Fruit fly (Drosophila melanogaster) whole organism, prepupa: ENCODE measurements around the gene CG43759.

Experiments used
- Blimp-1 ChIP-seq: fragments of 200-800 bp; sonication (Bioruptor generic); optimal IDR thresholded peaks from 3 replicates; lab custom pipeline; 2017; ENCODE audit warnings: missing biosample characterization, missing genetic modification characterization, mild to moderate bottlenecking, moderate library complexity, missing genetic modification reagents
- CG10631 ChIP-seq: fragments of 200-800 bp; sonication (Bioruptor generic); optimal IDR thresholded peaks from 2 replicates; lab custom pipeline; 2016; ENCODE audit warnings: missing biosample characterization, missing genetic modification characterization
- CG10669 ChIP-seq: fragments of 200-800 bp; sonication (Bioruptor generic); optimal IDR thresholded peaks from 3 replicates; lab custom pipeline; 2018; ENCODE audit warnings: missing biosample characterization, mild to moderate bottlenecking, missing genetic modification characterization, moderate library complexity
- CG11294 ChIP-seq: fragments of 200-800 bp; sonication (Bioruptor generic); IDR thresholded peaks from 2 replicates; pipeline ENCODE4 v1.3.6; 2022; ENCODE audit warnings: missing biosample characterization, missing genetic modification characterization
- CG11762 ChIP-seq: fragments of 200-800 bp; sonication (Bioruptor generic); optimal IDR thresholded peaks from 3 replicates; lab custom pipeline; 2016; ENCODE audit warnings: missing biosample characterization, missing genetic modification characterization; ENCODE audit not compliant: insufficient read depth
- CG15336 ChIP-seq: fragments of 200-800 bp; sonication (Bioruptor generic); IDR thresholded peaks from 2 replicates; pipeline ENCODE4 v1.3.6; 2022; ENCODE audit warnings: missing biosample characterization, missing genetic modification characterization
- CG3032 ChIP-seq: fragments of 200-800 bp; optimal IDR thresholded peaks from 2 replicates; lab custom pipeline; 2019; ENCODE audit warnings: missing biosample characterization, mild to moderate bottlenecking, missing genetic modification characterization, moderate library complexity
- CG31627 ChIP-seq: fragments of 200-800 bp; sonication (Bioruptor generic); optimal IDR thresholded peaks from 3 replicates; lab custom pipeline; 2016; ENCODE audit warnings: missing biosample characterization, missing genetic modification characterization
- CG32006 ChIP-seq: fragments of 200-800 bp; sonication (Bioruptor generic); optimal IDR thresholded peaks from 3 replicates; lab custom pipeline; 2017; ENCODE audit warnings: missing biosample characterization, mild to moderate bottlenecking, missing genetic modification characterization
- CG34406 ChIP-seq: fragments of 200-800 bp; sonication (Bioruptor generic); optimal IDR thresholded peaks from 3 replicates; lab custom pipeline; 2016; ENCODE audit warnings: missing biosample characterization, missing genetic modification characterization
- CG3919 ChIP-seq: fragments of 200-800 bp; sonication (Bioruptor generic); optimal IDR thresholded peaks from 3 replicates; lab custom pipeline; 2016; ENCODE audit warnings: missing biosample characterization, missing genetic modification characterization
- CG4318 ChIP-seq: fragments of 200-800 bp; sonication (Bioruptor generic); optimal IDR thresholded peaks from 3 replicates; lab custom pipeline; 2017; ENCODE audit warnings: missing biosample characterization, mild to moderate bottlenecking, missing genetic modification characterization
- CG6276 ChIP-seq: fragments of 200-800 bp; sonication (Bioruptor generic); optimal IDR thresholded peaks from 2 replicates; lab custom pipeline; 2017; ENCODE audit warnings: missing biosample characterization, mild to moderate bottlenecking, missing genetic modification characterization
- CG6792 ChIP-seq: fragments of 200-800 bp; sonication (Bioruptor generic); optimal IDR thresholded peaks from 3 replicates; lab custom pipeline; 2016; ENCODE audit warnings: missing biosample characterization, missing genetic modification characterization
- CG6808 ChIP-seq: fragments of 200-800 bp; sonication (Bioruptor generic); optimal IDR thresholded peaks from 3 replicates; lab custom pipeline; 2017; ENCODE audit warnings: missing biosample characterization, missing genetic modification characterization, mild to moderate bottlenecking, moderate library complexity, missing genetic modification reagents
- CG7368 ChIP-seq: fragments of 200-800 bp; sonication (Bioruptor generic); optimal IDR thresholded peaks from 3 replicates; lab custom pipeline; 2016; ENCODE audit warnings: missing biosample characterization, missing genetic modification characterization
- CG8119 ChIP-seq: fragments of 200-800 bp; sonication (Bioruptor generic); IDR thresholded peaks from 3 replicates; pipeline ENCODE4 v1.3.6; 2022; ENCODE audit warnings: missing biosample characterization, missing genetic modification characterization
- CG8319 ChIP-seq: fragments of 200-800 bp; sonication (Bioruptor generic); optimal IDR thresholded peaks from 3 replicates; lab custom pipeline; 2016; ENCODE audit warnings: missing biosample characterization, missing genetic modification characterization
- CG8632 ChIP-seq: fragments of 200-800 bp; sonication (Bioruptor generic); optimal IDR thresholded peaks from 3 replicates; lab custom pipeline; 2016; ENCODE audit warnings: missing biosample characterization, missing genetic modification characterization
- CG9139 ChIP-seq: fragments of 200-800 bp; sonication (Bioruptor generic); optimal IDR thresholded peaks from 3 replicates; lab custom pipeline; 2017; ENCODE audit warnings: missing biosample characterization, mild to moderate bottlenecking, missing genetic modification characterization
- Eip78C ChIP-seq: fragments of 200-800 bp; sonication (Bioruptor generic); peaks from one replicate; lab custom pipeline; 2016; ENCODE audit warnings: missing biosample characterization, missing genetic modification characterization
- Eip93F ChIP-seq: fragments of 200-800 bp; sonication (Bioruptor generic); optimal IDR thresholded peaks from 2 replicates; lab custom pipeline; 2016; ENCODE audit warnings: missing biosample characterization, mild to moderate bottlenecking, missing genetic modification characterization
- Ets21C ChIP-seq: fragments of 200-800 bp; sonication (Bioruptor generic); optimal IDR thresholded peaks from 3 replicates; lab custom pipeline; 2016; ENCODE audit warnings: missing biosample characterization, missing genetic modification characterization
- Gug ChIP-seq: fragments of 200-800 bp; sonication (Bioruptor generic); IDR thresholded peaks from 2 replicates; pipeline ENCODE4 v1.3.6; 2022; ENCODE audit warnings: missing biosample characterization, missing genetic modification characterization
- Hr38 ChIP-seq: sonication (Bioruptor generic); optimal IDR thresholded peaks from 2 replicates; lab custom pipeline; 2016; ENCODE audit warnings: missing biosample characterization, missing genetic modification characterization
- Hr39 ChIP-seq: fragments of 200-800 bp; sonication (Bioruptor generic); optimal IDR thresholded peaks from 2 replicates; lab custom pipeline; 2016; ENCODE audit warnings: missing biosample characterization, missing genetic modification characterization
- Hr4 ChIP-seq: fragments of 200-800 bp; sonication (Bioruptor generic); optimal IDR thresholded peaks from 3 replicates; lab custom pipeline; 2016; ENCODE audit warnings: missing biosample characterization, missing genetic modification characterization
- Lpt ChIP-seq: fragments of 200-800 bp; sonication (Bioruptor generic); optimal IDR thresholded peaks from 3 replicates; lab custom pipeline; 2016; ENCODE audit warnings: missing biosample characterization, missing genetic modification characterization
- Met ChIP-seq: fragments of 200-800 bp; sonication (Bioruptor generic); optimal IDR thresholded peaks from 3 replicates; lab custom pipeline; 2016; ENCODE audit warnings: missing biosample characterization, missing genetic modification characterization
- OdsH ChIP-seq: fragments of 200-800 bp; sonication (Bioruptor generic); optimal IDR thresholded peaks from 3 replicates; lab custom pipeline; 2016; ENCODE audit warnings: missing biosample characterization, missing genetic modification characterization
- Smox ChIP-seq: fragments of 200-800 bp; sonication (Bioruptor generic); optimal IDR thresholded peaks from 3 replicates; lab custom pipeline; 2016; ENCODE audit warnings: missing biosample characterization, missing genetic modification characterization
- Sox102F ChIP-seq: fragments of 200-800 bp; sonication (Bioruptor generic); optimal IDR thresholded peaks from 2 replicates; lab custom pipeline; 2016; ENCODE audit warnings: missing biosample characterization, mild to moderate bottlenecking, missing genetic modification characterization
- Sox14 ChIP-seq: fragments of 200-800 bp; sonication (Bioruptor generic); optimal IDR thresholded peaks from 3 replicates; lab custom pipeline; 2016; ENCODE audit warnings: missing biosample characterization, missing genetic modification characterization
- Sox15 ChIP-seq: fragments of 200-800 bp; sonication (Bioruptor generic); optimal IDR thresholded peaks from 3 replicates; lab custom pipeline; 2016; ENCODE audit warnings: missing biosample characterization, missing genetic modification characterization
- achi ChIP-seq: fragments of 200-800 bp; sonication (Bioruptor generic); optimal IDR thresholded peaks from 3 replicates; lab custom pipeline; 2016; ENCODE audit warnings: missing biosample characterization, missing genetic modification characterization
- acj6 ChIP-seq: fragments of 200-800 bp; sonication (Bioruptor generic); optimal IDR thresholded peaks from 3 replicates; lab custom pipeline; 2016; ENCODE audit warnings: missing biosample characterization, missing genetic modification characterization
- dac ChIP-seq: fragments of 200-800 bp; sonication (Bioruptor generic); optimal IDR thresholded peaks from 2 replicates; lab custom pipeline; 2017; ENCODE audit warnings: missing biosample characterization, mild to moderate bottlenecking, missing genetic modification characterization
- dsx ChIP-seq: fragments of 200-800 bp; optimal IDR thresholded peaks from 3 replicates; lab custom pipeline; 2019; ENCODE audit warnings: missing biosample characterization, mild to moderate bottlenecking, missing genetic modification characterization, moderate library complexity; ENCODE audit not compliant: poor library complexity, severe bottlenecking
- esn ChIP-seq: fragments of 200-800 bp; sonication (Bioruptor generic); optimal IDR thresholded peaks from 2 replicates; lab custom pipeline; 2016; ENCODE audit warnings: missing biosample characterization, mild to moderate bottlenecking, missing genetic modification characterization, moderate library complexity
- fd59A ChIP-seq: fragments of 200-800 bp; sonication (Bioruptor generic); optimal IDR thresholded peaks from 2 replicates; lab custom pipeline; 2017; ENCODE audit warnings: missing biosample characterization, mild to moderate bottlenecking, missing genetic modification characterization, missing genetic modification reagents
- fkh ChIP-seq: fragments of 200-800 bp; sonication (Bioruptor generic); optimal IDR thresholded peaks from 3 replicates; lab custom pipeline; 2017; ENCODE audit warnings: missing biosample characterization, mild to moderate bottlenecking, missing genetic modification characterization, moderate library complexity
- lz ChIP-seq: fragments of 200-800 bp; sonication (Bioruptor generic); optimal IDR thresholded peaks from 3 replicates; lab custom pipeline; 2016; ENCODE audit warnings: missing biosample characterization, missing genetic modification characterization
- pdm3 ChIP-seq: fragments of 200-800 bp; sonication (Bioruptor generic); optimal IDR thresholded peaks from 3 replicates; lab custom pipeline; 2016; ENCODE audit warnings: missing biosample characterization, missing genetic modification characterization
- salr ChIP-seq, 2 experiments: fragments of 200-800 bp; sonication (Bioruptor generic); optimal IDR thresholded peaks; 3 replicates each; lab custom pipeline; 2016 to 2018; ENCODE audit warnings: missing biosample characterization in 2 of 2, missing genetic modification characterization in 2 of 2, mild to moderate bottlenecking in 1 of 2
- ss ChIP-seq, 2 experiments: fragments of 200-800 bp; sonication (Bioruptor generic); optimal IDR thresholded peaks; 2 replicates in 1 of 2; 3 replicates in 1 of 2; lab custom pipeline; 2017 to 2018; ENCODE audit warnings: mild to moderate bottlenecking in 2 of 2, missing biosample characterization in 2 of 2, missing genetic modification characterization in 2 of 2, moderate library complexity in 1 of 2
- svp ChIP-seq: fragments of 200-800 bp; sonication (Bioruptor generic); peaks from one replicate; lab custom pipeline; 2016; ENCODE audit warnings: missing biosample characterization, missing genetic modification characterization
- topi ChIP-seq: fragments of 200-800 bp; sonication (Bioruptor generic); optimal IDR thresholded peaks from 3 replicates; lab custom pipeline; 2016; ENCODE audit warnings: missing biosample characterization, missing genetic modification characterization
- vri ChIP-seq: fragments of 200-800 bp; sonication (Bioruptor generic); optimal IDR thresholded peaks from 3 replicates; lab custom pipeline; 2016; ENCODE audit warnings: missing biosample characterization, mild to moderate bottlenecking, missing genetic modification characterization

The CG43759 gene

DNA sequence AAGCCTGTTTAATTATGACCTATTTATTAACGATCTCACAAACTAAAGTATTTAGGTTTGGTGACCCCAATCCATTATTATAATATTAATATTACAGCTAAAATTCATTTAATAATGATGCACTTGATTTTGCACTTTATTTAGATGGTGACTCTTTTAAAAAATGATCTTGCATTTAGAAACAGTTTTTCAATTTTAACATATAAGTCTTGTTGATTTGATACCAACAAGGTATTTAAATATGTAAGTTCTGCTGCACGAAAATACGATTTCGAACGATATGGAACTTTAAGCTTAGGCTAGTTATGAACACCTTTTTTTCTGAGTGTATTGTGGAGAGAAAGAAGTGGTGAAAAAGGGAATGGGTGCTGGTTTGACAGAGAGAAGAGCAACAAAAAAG lies 16.0 kb upstream of the CG43759 start (continued):
- TF ChIP-seq CG7368 (GFP tag; lab: Kevin White, UChicago) (no peak), CG15336 (no peak), fkh (GFP tag; lab: Kevin White, UChicago) (no peak), CG11294 (no peak), CG34406 (peak; percentile 41), CG9139 (GFP tag; lab: Kevin White, UChicago) (no peak), salr (GFP tag; optimal IDR thresholded peaks at IDR 0.05; lab: Kevin White, UChicago) (peak in 1 of 2 experiments; percentile 16), CG3032 (tag; lab: Kevin White, UChicago) (peak; percentile 46), dsx (peak; percentile 12), CG10669 (GFP tag; lab: Kevin White, UChicago) (peak; percentile 33), svp (peak; percentile 77), acj6 (GFP tag; lab: Kevin White, UChicago) (peak; percentile 39), CG11762 (no peak), CG6808 (GFP tag; lab: Kevin White, UChicago) (peak; percentile 51), Lpt (GFP tag; lab: Kevin White, UChicago) (no peak), Hr4 (GFP tag; lab: Kevin White, UChicago) (no peak), OdsH (GFP tag; lab: Kevin White, UChicago) (peak; percentile 29), ss (GFP tag; optimal IDR thresholded peaks at IDR 0.05; lab: Kevin White, UChicago) (peak in 1 of 2 experiments; percentile 2), pdm3 (GFP tag; lab: Kevin White, UChicago) (peak; percentile 10), Ets21C (GFP tag; lab: Kevin White, UChicago) (peak; percentile 4), Sox102F (GFP tag; lab: Kevin White, UChicago) (peak; percentile 38), CG4318 (GFP tag; lab: Kevin White, UChicago) (no peak), CG6276 (GFP tag; lab: Kevin White, UChicago) (no peak), Hr38 (GFP tag; lab: Kevin White, UChicago) (no peak), Gug (GFP tag; lab: Robert Waterston, UW) (no peak), CG8319 (GFP tag; lab: Kevin White, UChicago) (peak; percentile 21), dac (no peak), lz (GFP tag; lab: Kevin White, UChicago) (peak; percentile 42), CG10631 (GFP tag; lab: Kevin White, UChicago) (peak; percentile 25), CG31627 (GFP tag; lab: Kevin White, UChicago) (peak; percentile 13), fd59A (GFP tag; lab: Kevin White, UChicago) (peak; percentile 34), CG3919 (peak; percentile 50), Smox (GFP tag; lab: Kevin White, UChicago) (peak; percentile 44), Sox15 (GFP tag; lab: Kevin White, UChicago) (peak; percentile 28), Blimp-1 (GFP tag; lab: Kevin White, UChicago) (no peak), Hr39 (GFP tag; lab: Kevin White, UChicago) (peak; percentile 17)

DNA sequence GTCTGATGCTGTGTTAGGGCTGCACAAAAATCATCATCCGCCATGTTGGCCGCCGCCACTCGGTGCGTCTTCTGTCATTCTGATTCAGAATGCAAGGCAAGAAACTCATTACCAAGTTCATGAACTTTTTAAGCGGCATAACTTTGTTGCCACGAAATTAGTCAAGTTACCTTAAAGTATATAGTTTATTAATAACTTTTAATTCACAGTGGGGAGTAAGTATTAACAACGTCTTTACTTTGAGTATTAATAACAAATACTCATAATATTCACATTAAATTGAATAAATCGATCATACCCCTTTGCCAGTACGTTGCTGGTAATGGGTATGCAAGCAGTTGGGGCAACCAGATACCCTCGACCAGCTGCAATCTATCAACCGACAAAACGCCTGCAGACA lies 12.6 kb upstream of the CG43759 start:
- TF ChIP-seq ss (GFP tag; optimal IDR thresholded peaks at IDR 0.05; lab: Kevin White, UChicago) (no peak), OdsH (GFP tag; lab: Kevin White, UChicago) (no peak), Eip93F (GFP tag; lab: Kevin White, UChicago) (no peak), CG11762 (no peak), CG6792 (GFP tag; lab: Kevin White, UChicago) (no peak), topi (GFP tag; lab: Kevin White, UChicago) (peak; percentile 37), Eip78C (GFP tag; lab: Kevin White, UChicago) (peak; percentile 79), CG8119 (GFP tag; lab: Robert Waterston, UW) (no peak), CG15336 (no peak), CG31627 (GFP tag; lab: Kevin White, UChicago) (peak; percentile 7), dsx (no peak), vri (GFP tag; lab: Kevin White, UChicago) (peak; percentile 1), Sox14 (GFP tag; lab: Kevin White, UChicago) (peak; percentile 19), Sox102F (GFP tag; lab: Kevin White, UChicago) (peak; percentile 41), lz (GFP tag; lab: Kevin White, UChicago) (peak; percentile 33), pdm3 (GFP tag; lab: Kevin White, UChicago) (peak; percentile 17), achi (GFP tag; lab: Kevin White, UChicago) (peak; percentile 16), Lpt (GFP tag; lab: Kevin White, UChicago) (no peak), CG32006 (GFP tag; lab: Kevin White, UChicago) (peak; percentile 21), Met (GFP tag; lab: Kevin White, UChicago) (peak; percentile 40), esn (GFP tag; lab: Kevin White, UChicago) (peak; percentile 54), Gug (GFP tag; lab: Robert Waterston, UW) (no peak), Smox (GFP tag; lab: Kevin White, UChicago) (peak; percentile 46), CG8632 (GFP tag; lab: Kevin White, UChicago) (no peak), Hr39 (GFP tag; lab: Kevin White, UChicago) (peak; percentile 9)
